Worm (Caenorhabditis elegans) whole organism, L4 larva: ENCODE measurements around the gene acs-4.
A peak's percentile ranks its signal among the peaks of the same experiment; 100 is the strongest.

ENCODE experiments used
- F44E2.7 ChIP-seq: fragments of 200-800 bp; sonication (Bioruptor generic); IDR thresholded peaks from 2 replicates; pipeline ENCODE4 v2.1.2; 2022; ENCODE audit warnings: missing genetic modification characterization, missing compliant biosample characterization
- T26A8.4 ChIP-seq: fragments of 200-800 bp; sonication (Bioruptor generic); IDR thresholded peaks from 2 replicates; pipeline ENCODE4 v1.3.6; 2022; ENCODE audit warnings: missing genetic modification characterization, missing compliant biosample characterization
- Y48G9A.11 ChIP-seq: fragments of 200-800 bp; sonication (Bioruptor generic); IDR thresholded peaks from 2 replicates; pipeline ENCODE4 v1.3.6; 2022; ENCODE audit warnings: missing genetic modification reagents, missing genetic modification characterization, missing compliant biosample characterization
- Y75B8A.6 ChIP-seq: fragments of 200-800 bp; sonication (Bioruptor generic); IDR thresholded peaks from 2 replicates; pipeline ENCODE4 v1.3.6; 2022; ENCODE audit warnings: missing genetic modification reagents, missing genetic modification characterization, missing compliant biosample characterization
- ZK337.2 ChIP-seq: fragments of 200-800 bp; sonication (Bioruptor generic); IDR thresholded peaks from 2 replicates; pipeline ENCODE4 v1.3.6; 2022; ENCODE audit warnings: missing genetic modification reagents, missing genetic modification characterization, missing compliant biosample characterization
- aha-1 ChIP-seq: fragments of 150-350 bp; peaks from one replicate; lab custom pipeline; 2014; ENCODE audit warnings: missing biosample characterization, missing genetic modification characterization
- aly-2 ChIP-seq: sonication (generic microtip); optimal IDR thresholded peaks from 2 replicates; lab custom pipeline; 2018; ENCODE audit warnings: missing biosample characterization, missing genetic modification characterization
- arid-1 ChIP-seq: fragments of 200-800 bp; sonication (Bioruptor generic); conservative IDR thresholded peaks from 2 replicates; pipeline ENCODE4 v1.3.6; 2022; ENCODE audit warnings: missing genetic modification reagents, missing genetic modification characterization, missing compliant biosample characterization
- attf-4 ChIP-seq: sonication (generic microtip); optimal IDR thresholded peaks from 3 replicates; lab custom pipeline; 2017; ENCODE audit warnings: missing biosample characterization, missing genetic modification characterization
- ceh-28 ChIP-seq: fragments of 150-350 bp; optimal IDR thresholded peaks from 2 replicates; lab custom pipeline; 2014; ENCODE audit warnings: missing biosample characterization, missing genetic modification reagents, missing genetic modification characterization
- ceh-44 ChIP-seq: fragments of 200-800 bp; sonication (Bioruptor generic); IDR thresholded peaks from 2 replicates; pipeline ENCODE4 v1.3.6; 2022; ENCODE audit warnings: missing genetic modification reagents, missing genetic modification characterization, missing compliant biosample characterization
- daf-12 ChIP-seq: fragments of 150-350 bp; optimal IDR thresholded peaks from 2 replicates; lab custom pipeline; 2014; ENCODE audit warnings: missing biosample characterization, missing genetic modification reagents, missing genetic modification characterization
- daf-16 ChIP-seq, 3 experiments: sonication (generic microtip); optimal IDR thresholded peaks; 2 replicates each; lab custom pipeline; 2016 to 2017; ENCODE audit warnings: missing genetic modification characterization in 3 of 3, missing genetic modification reagents in 3 of 3, mild to moderate bottlenecking in 2 of 3, missing compliant biosample characterization in 2 of 3, missing biosample characterization in 1 of 3, moderate library complexity in 1 of 3
- daf-8 ChIP-seq: fragments of 200-800 bp; sonication (Bioruptor generic); IDR thresholded peaks from 2 replicates; pipeline ENCODE4 v1.3.6; 2022; ENCODE audit warnings: missing genetic modification characterization, missing compliant biosample characterization
- dmd-8 ChIP-seq: fragments of 200-800 bp; sonication (Bioruptor generic); IDR thresholded peaks from 2 replicates; pipeline ENCODE4 v1.3.6; 2022; ENCODE audit warnings: missing genetic modification characterization, missing compliant biosample characterization
- dmd-9 ChIP-seq: fragments of 200-800 bp; sonication (Bioruptor generic); IDR thresholded peaks from 2 replicates; pipeline ENCODE4 v1.3.6; 2022; ENCODE audit warnings: missing genetic modification reagents, missing genetic modification characterization, missing compliant biosample characterization
- duxl-1 ChIP-seq: sonication (generic microtip); optimal IDR thresholded peaks from 2 replicates; lab custom pipeline; 2016; ENCODE audit warnings: mild to moderate bottlenecking, missing genetic modification characterization, moderate library complexity, missing compliant biosample characterization; ENCODE audit not compliant: poor library complexity
- dve-1 ChIP-seq: sonication (generic microtip); optimal IDR thresholded peaks from 2 replicates; lab custom pipeline; 2017; ENCODE audit warnings: antibody characterized with exemption, mild to moderate bottlenecking, missing genetic modification characterization, missing compliant biosample characterization; ENCODE audit not compliant: insufficient read depth
- egl-43 ChIP-seq: fragments of 200-800 bp; sonication (Bioruptor generic); IDR thresholded peaks from 2 replicates; pipeline ENCODE4 v1.3.6; 2022; ENCODE audit warnings: missing genetic modification reagents, missing genetic modification characterization, missing compliant biosample characterization
- fos-1 ChIP-seq: fragments of 150-350 bp; optimal IDR thresholded peaks from 2 replicates; lab custom pipeline; 2014; ENCODE audit warnings: missing biosample characterization, missing genetic modification characterization
- hlh-30 ChIP-seq: sonication (generic microtip); optimal IDR thresholded peaks from 2 replicates; lab custom pipeline; 2017; ENCODE audit warnings: antibody characterized with exemption, mild to moderate bottlenecking, missing genetic modification characterization, missing compliant biosample characterization; ENCODE audit not compliant: insufficient read depth
- jun-1 ChIP-seq: fragments of 150-350 bp; optimal IDR thresholded peaks from 2 replicates; lab custom pipeline; 2014; ENCODE audit warnings: missing biosample characterization, missing genetic modification reagents, missing genetic modification characterization
- lim-7 ChIP-seq: fragments of 200-800 bp; sonication (Bioruptor generic); IDR thresholded peaks from 2 replicates; pipeline ENCODE4 v1.3.6; 2022; ENCODE audit warnings: missing genetic modification characterization, missing compliant biosample characterization
- lin-13 ChIP-seq: fragments of 150-350 bp; optimal IDR thresholded peaks from 2 replicates; lab custom pipeline; 2014; ENCODE audit warnings: missing biosample characterization, missing genetic modification reagents, missing genetic modification characterization
- lin-15B ChIP-seq: fragments of 150-350 bp; sonication (generic microtip); optimal IDR thresholded peaks from 3 replicates; lab custom pipeline; 2014; ENCODE audit warnings: missing biosample characterization, missing genetic modification characterization
- lin-38 ChIP-seq: fragments of 200-800 bp; sonication (Bioruptor generic); IDR thresholded peaks from 2 replicates; pipeline ENCODE4 v1.3.6; 2022; ENCODE audit warnings: missing genetic modification reagents, missing genetic modification characterization, missing compliant biosample characterization
- lin-39 ChIP-seq: fragments of 150-350 bp; optimal IDR thresholded peaks from 2 replicates; lab custom pipeline; 2014; ENCODE audit warnings: missing biosample characterization, missing genetic modification reagents, missing genetic modification characterization
- lir-3 ChIP-seq: sonication (generic microtip); optimal IDR thresholded peaks from 2 replicates; lab custom pipeline; 2016; ENCODE audit warnings: mild to moderate bottlenecking, missing genetic modification characterization, missing compliant biosample characterization
- lsy-2 ChIP-seq, 2 experiments: fragments of 150-350 bp in 1 of 2; sonication (generic microtip) in 1 of 2; optimal IDR thresholded peaks; 2 replicates each; lab custom pipeline; 2014 to 2017; ENCODE audit warnings: missing biosample characterization in 2 of 2, missing genetic modification characterization in 2 of 2
- madf-5 ChIP-seq, 2 experiments: fragments of 200-800 bp; sonication (Bioruptor generic); IDR thresholded peaks; 2 replicates each; pipeline ENCODE4 v1.3.6; 2022; ENCODE audit warnings: missing compliant biosample characterization in 2 of 2, missing genetic modification characterization in 2 of 2
- madf-9 ChIP-seq: fragments of 200-800 bp; sonication (Bioruptor generic); conservative IDR thresholded peaks from 2 replicates; pipeline ENCODE4 v1.3.6; 2022; ENCODE audit warnings: missing genetic modification reagents, missing genetic modification characterization, missing compliant biosample characterization
- mep-1 ChIP-seq: fragments of 150-350 bp; sonication (generic microtip); optimal IDR thresholded peaks from 3 replicates; lab custom pipeline; 2014; ENCODE audit warnings: missing biosample characterization, missing genetic modification characterization
- nhr-102 ChIP-seq: sonication (generic microtip); optimal IDR thresholded peaks from 2 replicates; lab custom pipeline; 2016; ENCODE audit warnings: mild to moderate bottlenecking, missing genetic modification characterization, moderate library complexity, missing compliant biosample characterization
- nhr-237 ChIP-seq: sonication (generic microtip); optimal IDR thresholded peaks from 2 replicates; lab custom pipeline; 2017; ENCODE audit warnings: missing biosample characterization, missing genetic modification characterization
- nhr-48 ChIP-seq: sonication (generic microtip); optimal IDR thresholded peaks from 2 replicates; lab custom pipeline; 2016; ENCODE audit warnings: mild to moderate bottlenecking, missing genetic modification characterization, missing compliant biosample characterization
- nhr-6 ChIP-seq: fragments of 150-350 bp; optimal IDR thresholded peaks from 2 replicates; lab custom pipeline; 2014; ENCODE audit warnings: missing biosample characterization, missing genetic modification characterization
- nhr-77 ChIP-seq: fragments of 150-350 bp; optimal IDR thresholded peaks from 2 replicates; lab custom pipeline; 2014; ENCODE audit warnings: missing biosample characterization, missing genetic modification characterization
- pha-4 ChIP-seq, 2 experiments: fragments of 150-350 bp in 1 of 2; fragments of 200-800 bp in 1 of 2; sonication (Bioruptor generic) in 1 of 2; IDR thresholded peaks in 1 of 2; optimal IDR thresholded peaks in 1 of 2; 2 replicates each; pipeline versions ENCODE4 v1.3.6 to Lab custom; 2014 to 2022; ENCODE audit warnings: missing genetic modification characterization in 2 of 2, missing genetic modification reagents in 2 of 2, missing biosample characterization in 1 of 2, missing compliant biosample characterization in 1 of 2
- pqm-1 ChIP-seq: sonication (generic microtip); optimal IDR thresholded peaks from 2 replicates; lab custom pipeline; 2017; ENCODE audit warnings: missing biosample characterization, missing genetic modification characterization
- set-16 ChIP-seq: fragments of 200-800 bp; sonication (Bioruptor generic); IDR thresholded peaks from 2 replicates; pipeline ENCODE4 v1.3.6; 2022; ENCODE audit warnings: missing genetic modification reagents, missing genetic modification characterization, missing compliant biosample characterization
- skn-1 ChIP-seq: fragments of 150-350 bp; optimal IDR thresholded peaks from 2 replicates; lab custom pipeline; 2014; ENCODE audit warnings: missing biosample characterization, missing genetic modification characterization
- snpc-1.2 ChIP-seq: fragments of 200-800 bp; sonication (Bioruptor generic); IDR thresholded peaks from 2 replicates; pipeline ENCODE4 v1.3.6; 2022; ENCODE audit warnings: missing genetic modification reagents, missing genetic modification characterization, missing compliant biosample characterization
- spr-3 ChIP-seq: fragments of 200-800 bp; sonication (Bioruptor generic); optimal IDR thresholded peaks from 2 replicates; lab custom pipeline; 2018; ENCODE audit warnings: mild to moderate bottlenecking, missing genetic modification characterization, missing compliant biosample characterization
- tra-1 ChIP-seq: fragments of 200-800 bp; sonication (Bioruptor generic); IDR thresholded peaks from 2 replicates; pipeline ENCODE4 v1.3.6; 2022; ENCODE audit warnings: missing genetic modification reagents, missing genetic modification characterization, missing compliant biosample characterization
- unc-130 ChIP-seq: sonication (generic microtip); optimal IDR thresholded peaks from 2 replicates; lab custom pipeline; 2016; ENCODE audit warnings: missing genetic modification reagents, missing genetic modification characterization, missing compliant biosample characterization
- unc-39 ChIP-seq: sonication (generic microtip); optimal IDR thresholded peaks from 2 replicates; lab custom pipeline; 2017; ENCODE audit warnings: missing biosample characterization, missing genetic modification characterization
- zfp-2 ChIP-seq: sonication (generic microtip); optimal IDR thresholded peaks from 2 replicates; lab custom pipeline; 2016; ENCODE audit warnings: mild to moderate bottlenecking, missing genetic modification characterization, missing compliant biosample characterization
- zfp-3 ChIP-seq: fragments of 200-800 bp; sonication (Bioruptor generic); conservative IDR thresholded peaks from 2 replicates; pipeline ENCODE4 v1.3.6; 2022; ENCODE audit warnings: missing genetic modification reagents, missing genetic modification characterization, missing compliant biosample characterization
- zip-11 ChIP-seq: fragments of 200-800 bp; sonication (Bioruptor generic); IDR thresholded peaks from 2 replicates; pipeline ENCODE4 v1.3.6; 2022; ENCODE audit warnings: missing genetic modification characterization, missing compliant biosample characterization

The acs-4 gene

DNA sequence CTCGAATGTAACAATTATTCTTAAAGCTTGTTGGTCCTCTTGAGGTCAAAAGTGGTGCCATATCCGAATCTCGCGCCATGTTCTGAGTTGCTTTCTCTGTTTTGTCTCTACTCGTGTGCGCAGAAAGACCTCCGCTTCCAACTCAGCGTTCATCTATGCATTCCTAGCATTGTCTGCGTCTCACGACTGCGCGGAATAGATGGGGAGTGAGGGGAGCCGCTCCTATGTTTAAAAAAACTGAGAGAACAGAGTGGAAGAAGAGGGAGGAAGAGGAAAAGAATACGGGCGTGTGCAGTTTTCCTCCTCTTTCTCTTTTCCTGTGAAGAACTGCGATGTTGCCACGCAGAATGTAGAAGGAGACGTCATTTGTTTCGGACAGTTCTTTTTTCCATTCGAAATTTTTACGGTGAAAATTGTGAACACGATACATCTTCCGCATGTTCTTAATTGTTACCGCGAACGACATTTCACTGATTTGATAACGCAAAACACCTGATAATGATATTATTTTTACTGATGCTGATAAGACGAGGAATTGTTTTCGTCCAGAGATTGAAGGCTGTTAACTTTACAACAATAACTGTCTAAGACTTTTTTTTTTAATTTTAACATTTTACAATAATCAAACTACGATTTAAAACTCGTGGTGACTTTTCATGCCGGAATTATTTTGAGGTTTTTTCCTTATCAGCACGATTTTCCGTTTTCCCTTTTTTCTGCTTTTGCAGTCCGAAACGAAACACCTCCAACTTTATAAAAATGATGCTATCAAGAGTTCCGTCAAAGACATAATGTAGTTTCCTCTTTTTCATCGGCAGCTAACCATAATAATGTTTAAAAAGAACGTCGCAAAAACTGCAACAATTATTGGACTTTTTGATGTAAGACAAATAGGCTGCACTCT lies 722 bp upstream of the acs-4 start (continued):
- TF ChIP-seq unc-130 (GFP tag; lab: Kevin White, UChicago) (no peak), F44E2.7 (GFP tag; lab: Robert Waterston, UW) (no peak), ceh-44 (GFP tag; lab: Robert Waterston, UW) (no peak), fos-1 (tag; lab: Kevin White, UChicago) (no peak), daf-12 (tag; lab: Kevin White, UChicago) (no peak), daf-8 (GFP tag; lab: Robert Waterston, UW) (no peak), T26A8.4 (GFP tag; lab: Robert Waterston, UW) (no peak), pha-4 (GFP tag; IDR thresholded peaks at IDR 0.05; lab: Robert Waterston, UW) (no peak), pha-4 (tag; optimal IDR thresholded peaks at IDR 0.05; lab: Kevin White, UChicago) (no peak), attf-4 (tag; lab: Kevin White, UChicago) (no peak), lsy-2 (tag; optimal IDR thresholded peaks at IDR 0.05; lab: Kevin White, UChicago) (peak in 1 of 2 experiments; percentile 57), lin-38 (no peak), duxl-1 (tag; lab: Kevin White, UChicago) (no peak), aha-1 (tag; lab: Kevin White, UChicago) (no peak), madf-9 (GFP tag; lab: Robert Waterston, UW) (0 out of 2 replicates have a peak, but pooled peaks have one; percentile 23), hlh-30 (tag; lab: Kevin White, UChicago) (peak; percentile 40), nhr-237 (tag; lab: Kevin White, UChicago) (no peak), mep-1 (tag; lab: Kevin White, UChicago) (peak; percentile 76), arid-1 (GFP tag; lab: Robert Waterston, UW) (no peak), pqm-1 (tag; lab: Kevin White, UChicago) (peak; percentile 84), zfp-3 (GFP tag; lab: Robert Waterston, UW) (no peak), nhr-48 (tag; lab: Kevin White, UChicago) (no peak), dve-1 (tag; lab: Kevin White, UChicago) (peak; percentile 12), skn-1 (tag; lab: Kevin White, UChicago) (no peak), set-16 (peak; percentile 31), egl-43 (GFP tag; lab: Robert Waterston, UW) (peak; percentile 61; the same call in 1 of the 2 replicates), dmd-9 (GFP tag; lab: Robert Waterston, UW) (no peak), ceh-28 (tag; lab: Kevin White, UChicago) (no peak), zfp-2 (tag; lab: Kevin White, UChicago) (no peak), zip-11 (GFP tag; lab: Robert Waterston, UW) (no peak), Y48G9A.11 (GFP tag; lab: Robert Waterston, UW) (no peak), nhr-102 (tag; lab: Kevin White, UChicago) (no peak), Y75B8A.6 (no peak), ZK337.2 (GFP tag; lab: Robert Waterston, UW) (no peak), lir-3 (tag; lab: Kevin White, UChicago) (no peak), lim-7 (no peak), nhr-6 (peak; percentile 29), unc-39 (tag; lab: Kevin White, UChicago) (no peak), spr-3 (GFP tag; lab: Kevin White, UChicago) (no peak), tra-1 (GFP tag; lab: Robert Waterston, UW) (no peak), nhr-77 (tag; lab: Kevin White, UChicago) (no peak), lin-15B (tag; lab: Kevin White, UChicago) (no peak), aly-2 (no peak), jun-1 (tag; lab: Kevin White, UChicago) (peak; percentile 2), madf-5 (GFP tag; IDR thresholded peaks at IDR 0.05; lab: Robert Waterston, UW) (no peak), lin-13 (GFP tag; lab: Kevin White, UChicago) (no peak), dmd-8 (GFP tag; lab: Robert Waterston, UW) (no peak), snpc-1.2 (GFP tag; lab: Robert Waterston, UW) (no peak), daf-16 (GFP tag; optimal IDR thresholded peaks at IDR 0.05; lab: Kevin White, UChicago) (no peak), daf-16 (tag; optimal IDR thresholded peaks at IDR 0.05; lab: Kevin White, UChicago) (peak; percentile 74), lin-39 (no peak)
